Fruit fly (Drosophila melanogaster) whole organism, prepupa: ENCODE data around the gene Cnb.

ENCODE experiments used
- CG11294 ChIP-seq: fragments of 200-800 bp; sonication (Bioruptor generic); IDR thresholded peaks from 2 replicates; pipeline ENCODE4 v1.3.6; 2022; ENCODE audit warnings: missing biosample characterization, missing genetic modification characterization
- CG16779 ChIP-seq: fragments of 200-800 bp; sonication (Bioruptor generic); optimal IDR thresholded peaks from 3 replicates; lab custom pipeline; 2017; ENCODE audit warnings: missing biosample characterization, mild to moderate bottlenecking, missing genetic modification characterization
- CG3032 ChIP-seq: fragments of 200-800 bp; optimal IDR thresholded peaks from 2 replicates; lab custom pipeline; 2019; ENCODE audit warnings: missing biosample characterization, mild to moderate bottlenecking, missing genetic modification characterization, moderate library complexity
- CG3919 ChIP-seq: fragments of 200-800 bp; sonication (Bioruptor generic); optimal IDR thresholded peaks from 3 replicates; lab custom pipeline; 2016; ENCODE audit warnings: missing biosample characterization, missing genetic modification characterization
- CG6792 ChIP-seq: fragments of 200-800 bp; sonication (Bioruptor generic); optimal IDR thresholded peaks from 3 replicates; lab custom pipeline; 2016; ENCODE audit warnings: missing biosample characterization, missing genetic modification characterization
- Eip75B ChIP-seq: fragments of 200-800 bp; sonication (Bioruptor generic); optimal IDR thresholded peaks from 3 replicates; lab custom pipeline; 2016; ENCODE audit warnings: missing biosample characterization, missing genetic modification characterization
- Eip78C ChIP-seq: fragments of 200-800 bp; sonication (Bioruptor generic); peaks from one replicate; lab custom pipeline; 2016; ENCODE audit warnings: missing biosample characterization, missing genetic modification characterization
- Hr38 ChIP-seq: sonication (Bioruptor generic); optimal IDR thresholded peaks from 2 replicates; lab custom pipeline; 2016; ENCODE audit warnings: missing biosample characterization, missing genetic modification characterization
- Hr39 ChIP-seq: fragments of 200-800 bp; sonication (Bioruptor generic); optimal IDR thresholded peaks from 2 replicates; lab custom pipeline; 2016; ENCODE audit warnings: missing biosample characterization, missing genetic modification characterization
- OdsH ChIP-seq: fragments of 200-800 bp; sonication (Bioruptor generic); optimal IDR thresholded peaks from 3 replicates; lab custom pipeline; 2016; ENCODE audit warnings: missing biosample characterization, missing genetic modification characterization
- Sox102F ChIP-seq: fragments of 200-800 bp; sonication (Bioruptor generic); optimal IDR thresholded peaks from 2 replicates; lab custom pipeline; 2016; ENCODE audit warnings: missing biosample characterization, mild to moderate bottlenecking, missing genetic modification characterization
- net ChIP-seq: fragments of 200-800 bp; sonication (Bioruptor generic); optimal IDR thresholded peaks from 3 replicates; lab custom pipeline; 2016; ENCODE audit warnings: missing biosample characterization, missing genetic modification characterization
- topi ChIP-seq: fragments of 200-800 bp; sonication (Bioruptor generic); optimal IDR thresholded peaks from 3 replicates; lab custom pipeline; 2016; ENCODE audit warnings: missing biosample characterization, missing genetic modification characterization

dm6 chr3L:1962964-1963363 is 15.6 kb downstream of the Cnb start, which contains the start of gene SCOT:
- TF ChIP-seq Hr38 (GFP tag; lab: Kevin White, UChicago) (peak; percentile 92), CG6792 (GFP tag; lab: Kevin White, UChicago) (peak; percentile 94), Sox102F (GFP tag; lab: Kevin White, UChicago) (peak; percentile 92), OdsH (GFP tag; lab: Kevin White, UChicago) (peak; percentile 97), net (peak; percentile 95), Hr39 (peak; percentile 95), Eip75B (GFP tag; lab: Kevin White, UChicago) (peak; percentile 95), topi (peak; percentile 87), CG11294 (GFP tag; lab: Robert Waterston, UW) (peak; percentile 96), CG3919 (GFP tag; lab: Kevin White, UChicago) (peak; percentile 97), CG16779 (tag; lab: Kevin White, UChicago) (peak; percentile 90), Eip78C (GFP tag; lab: Kevin White, UChicago) (no peak), CG3032 (peak; percentile 92)
